Worm (Caenorhabditis elegans) whole organism, midembryonic: Measurements from ENCODE around the gene rps-1.

Experiments
- flt-1 ChIP-seq: fragments of 200-800 bp; sonication (Bioruptor generic); IDR thresholded peaks from 2 replicates; pipeline ENCODE4 v1.3.6; 2022; ENCODE audit warnings: missing genetic modification characterization, missing compliant biosample characterization
- med-1 ChIP-seq: sonication (generic microtip); optimal IDR thresholded peaks from 2 replicates; lab custom pipeline; 2017; ENCODE audit warnings: missing genetic modification characterization, mild to moderate bottlenecking, missing compliant biosample characterization, antibody characterized with exemption, missing genetic modification reagents; ENCODE audit not compliant: insufficient read depth

ce11 chrIII:4513926-4514325 is 38.2 kb downstream of the rps-1 start:
- TF ChIP-seq flt-1 (GFP tag; lab: Robert Waterston, UW): no peak
- TF ChIP-seq med-1 (GFP tag; lab: Kevin White, UChicago): no peak
